Worm (Caenorhabditis elegans): Measurements from ENCODE around the gene pqn-35.

- no peak for TF ChIP-seq dve-1 (tag; optimal IDR thresholded peaks at IDR 0.05; ENCODE audit: insufficient read depth)
- TF ChIP-seq hlh-30 (tag; optimal IDR thresholded peaks at IDR 0.05; ENCODE audit: insufficient read depth), result no peak
Observed at ce11 chrII:4638241-4638640, 25.4 kb downstream of the pqn-35 start, which contains the start of gene che-10.

Data from whole organism, L4 larva.